Fruit fly (Drosophila melanogaster): Measurements from ENCODE around the gene CG10336.
A peak's percentile ranks its signal among the peaks of the same experiment; 100 is the strongest.

Gene CG10336

dm6 chr2L:18677910-18678639 is 11.3 kb upstream of the CG10336 start:
- no peak for TF ChIP-seq Pif1A (GFP tag; optimal IDR thresholded peaks at IDR 0.05)
- no peak for TF ChIP-seq gl (tag; optimal IDR thresholded peaks at IDR 0.05)
- TF ChIP-seq EcR (GFP tag; optimal IDR thresholded peaks at IDR 0.05): no peak
- TF ChIP-seq CG9948 (tag; optimal IDR thresholded peaks at IDR 0.05): no peak
- peak; percentile 39 for TF ChIP-seq Snoo (tag; optimal IDR thresholded peaks at IDR 0.05)
- no peak for TF ChIP-seq Ets98B (GFP tag; IDR thresholded peaks at IDR 0.05)
- no peak for TF ChIP-seq CG13204 (GFP tag; optimal IDR thresholded peaks at IDR 0.05)
- TF ChIP-seq CG34367 (tag; optimal IDR thresholded peaks at IDR 0.05): no peak
- no peak for TF ChIP-seq CG4496 (GFP tag; IDR thresholded peaks at IDR 0.05)
- TF ChIP-seq CG17806 (tag; optimal IDR thresholded peaks at IDR 0.05): no peak
- peak; percentile 30 for TF ChIP-seq CG15710 (tag; optimal IDR thresholded peaks at IDR 0.05)
- no peak for TF ChIP-seq CG8301 (tag; optimal IDR thresholded peaks at IDR 0.05)
- 0 out of 2 replicates have a peak, but pooled peaks have one; percentile 7 for TF ChIP-seq CG32121 (GFP tag; IDR thresholded peaks at IDR 0.05)
- TF ChIP-seq fd96Ca (GFP tag; IDR thresholded peaks at IDR 0.05): no peak
- TF ChIP-seq Pif1B (GFP tag; optimal IDR thresholded peaks at IDR 0.05): no peak

dm6 chr2L:18681903-18682302 is 7.4 kb upstream of the CG10336 start, which contains the start of gene tos:
Gene tos (minus strand): TSS chr2L:18682075.
- no peak for TF ChIP-seq D1 (tag; optimal IDR thresholded peaks at IDR 0.05)
- no peak for TF ChIP-seq Snoo (tag; optimal IDR thresholded peaks at IDR 0.05)
- TF ChIP-seq CG17806 (tag; optimal IDR thresholded peaks at IDR 0.05): no peak

- TF ChIP-seq CG13204 (GFP tag; optimal IDR thresholded peaks at IDR 0.05): no peak
- TF ChIP-seq fd96Ca (GFP tag; IDR thresholded peaks at IDR 0.05): no peak
- TF ChIP-seq CG34367 (tag; optimal IDR thresholded peaks at IDR 0.05): no peak
- no peak for TF ChIP-seq CG4496 (GFP tag; IDR thresholded peaks at IDR 0.05)
- no peak for TF ChIP-seq CG32121 (GFP tag; IDR thresholded peaks at IDR 0.05)
- TF ChIP-seq Pif1A (GFP tag; optimal IDR thresholded peaks at IDR 0.05): no peak
- TF ChIP-seq CG14655 (GFP tag; optimal IDR thresholded peaks at IDR 0.05): no peak
- no peak for TF ChIP-seq rn (GFP tag; IDR thresholded peaks at IDR 0.05)
- TF ChIP-seq Pif1B (GFP tag; optimal IDR thresholded peaks at IDR 0.05): no peak
- TF ChIP-seq CG8301 (tag; optimal IDR thresholded peaks at IDR 0.05): no peak
- no peak for TF ChIP-seq Ets98B (GFP tag; IDR thresholded peaks at IDR 0.05)
- TF ChIP-seq CG9948 (tag; optimal IDR thresholded peaks at IDR 0.05): no peak
Observed at dm6 chr2L:18687827-18688226, 1.5 kb upstream of the CG10336 start.

DNA sequence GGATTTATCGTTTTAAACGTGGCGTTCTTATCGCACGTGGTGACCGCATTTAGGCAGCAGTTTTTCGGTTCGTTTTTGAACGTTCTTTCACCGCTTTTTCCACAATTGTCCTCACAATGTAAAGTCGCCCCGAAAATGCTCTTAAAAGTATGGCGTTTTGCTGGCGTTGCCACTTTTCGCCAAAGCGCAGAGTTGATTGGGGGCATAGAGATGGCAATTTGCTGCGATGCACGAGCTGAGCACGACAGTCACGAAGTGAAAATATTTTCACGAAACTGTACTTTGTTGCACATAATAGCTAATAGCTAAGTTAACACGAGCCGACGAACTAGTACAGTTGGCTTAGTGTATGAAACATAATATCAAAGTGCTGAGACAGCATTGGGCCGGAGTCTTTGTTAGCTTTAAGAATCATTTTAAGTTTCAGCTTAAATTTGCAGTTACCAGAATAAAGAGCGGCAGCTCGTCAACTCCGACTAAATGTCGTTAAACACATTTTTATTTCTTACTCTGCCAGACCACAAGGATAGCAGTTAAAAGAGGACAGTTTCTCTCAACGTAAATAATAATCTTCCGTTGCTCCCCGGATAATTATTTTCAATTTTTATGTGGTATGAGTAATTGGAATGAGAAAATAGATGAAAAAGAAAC is 557 bp upstream of the CG10336 start, which contains the start of gene msl-1:
msl-1 (minus strand) TSS at position 155 of the 651 bp plus-strand sequence.
- TF ChIP-seq CG4496 (GFP tag; IDR thresholded peaks at IDR 0.05): 0 out of 3 replicates have a peak, but pooled peaks have one; percentile 19
- TF ChIP-seq CG8159 (tag; optimal IDR thresholded peaks at IDR 0.05): no peak
- 0 out of 3 replicates have a peak, but pooled peaks have one; percentile 33 for TF ChIP-seq fd96Ca (GFP tag; IDR thresholded peaks at IDR 0.05)
- TF ChIP-seq CG10348 (GFP tag; IDR thresholded peaks at IDR 0.05): peak; percentile 13; the same call in 1 of the 2 replicates
- no peak for TF ChIP-seq gl (tag; optimal IDR thresholded peaks at IDR 0.05)
- no peak for TF ChIP-seq CG14655 (GFP tag; optimal IDR thresholded peaks at IDR 0.05)
- TF ChIP-seq Pif1B (GFP tag; optimal IDR thresholded peaks at IDR 0.05): no peak
- no peak for TF ChIP-seq Ets98B (GFP tag; IDR thresholded peaks at IDR 0.05)

DNA sequence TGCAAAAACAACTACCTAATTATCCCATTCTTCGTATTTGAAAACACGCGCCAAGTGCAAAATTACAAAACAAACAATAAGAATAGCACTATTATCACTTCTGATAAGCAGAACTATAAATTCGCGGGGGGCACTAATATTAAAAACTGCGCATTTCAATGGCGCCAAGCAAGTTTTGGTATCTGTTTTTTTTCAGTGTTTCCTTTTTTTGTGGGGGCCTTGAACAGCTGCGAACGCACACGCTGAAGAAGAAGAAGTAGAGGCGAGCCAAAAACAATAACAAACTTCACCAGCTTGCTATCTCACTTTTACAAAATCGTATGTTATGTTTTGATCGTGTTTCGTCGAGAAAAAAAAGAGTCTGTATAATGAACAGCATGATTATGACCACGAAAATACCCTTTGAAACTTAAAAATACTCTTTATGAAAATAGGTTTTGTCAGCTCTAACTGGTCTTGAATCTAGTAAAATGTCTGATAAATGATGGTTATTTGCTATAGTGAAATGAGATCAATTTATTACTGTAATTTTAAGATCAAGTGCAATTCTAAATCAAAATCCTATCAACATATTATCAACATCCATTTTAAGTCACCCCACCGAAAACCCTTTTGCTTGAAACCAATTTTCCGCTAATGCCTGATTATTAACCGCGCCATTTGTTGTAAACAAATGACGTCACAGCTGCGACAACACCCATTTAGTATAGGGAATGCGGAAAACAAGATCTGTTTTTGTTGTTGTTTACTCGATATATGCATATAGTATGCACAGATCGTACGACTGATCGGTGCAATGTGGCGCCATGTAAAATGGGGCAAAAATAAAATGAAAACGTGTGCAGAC is 4.8 kb downstream of the CG10336 start:
- TF ChIP-seq CG32121 (GFP tag; IDR thresholded peaks at IDR 0.05) (peak; percentile 37; the same call in 1 of the 2 replicates), CG4496 (GFP tag; IDR thresholded peaks at IDR 0.05) (peak; percentile 74), fd96Ca (GFP tag; IDR thresholded peaks at IDR 0.05) (0 out of 3 replicates have a peak, but pooled peaks have one; percentile 7), CG13204 (GFP tag; optimal IDR thresholded peaks at IDR 0.05) (no peak), CG17806 (tag; optimal IDR thresholded peaks at IDR 0.05) (peak; percentile 33), CG12605 (GFP tag; IDR thresholded peaks at IDR 0.05) (peak; percentile 65; the same call in 1 of the 2 replicates), CG34367 (tag; optimal IDR thresholded peaks at IDR 0.05) (peak; percentile 5), CG8159 (tag; optimal IDR thresholded peaks at IDR 0.05) (no peak), CG9948 (tag; optimal IDR thresholded peaks at IDR 0.05) (peak; percentile 19), D1 (tag; optimal IDR thresholded peaks at IDR 0.05) (no peak), Ets98B (GFP tag; IDR thresholded peaks at IDR 0.05) (peak; percentile 38; the same call in 1 of the 2 replicates), CG8301 (tag; optimal IDR thresholded peaks at IDR 0.05) (no peak), Pif1A (GFP tag; optimal IDR thresholded peaks at IDR 0.05) (no peak), Snoo (tag; optimal IDR thresholded peaks at IDR 0.05) (peak; percentile 27), rn (GFP tag; IDR thresholded peaks at IDR 0.05) (no peak), CG15710 (tag; optimal IDR thresholded peaks at IDR 0.05) (peak; percentile 41), gl (tag; optimal IDR thresholded peaks at IDR 0.05) (no peak), EcR (GFP tag; optimal IDR thresholded peaks at IDR 0.05) (peak; percentile 9), CG14655 (GFP tag; optimal IDR thresholded peaks at IDR 0.05) (no peak), Pif1B (GFP tag; optimal IDR thresholded peaks at IDR 0.05) (no peak), CG10348 (GFP tag; IDR thresholded peaks at IDR 0.05) (0 out of 2 replicates have a peak, but pooled peaks have one; percentile 38)
